Worm (Caenorhabditis elegans): ENCODE results near the gene skpo-2.

DNA sequence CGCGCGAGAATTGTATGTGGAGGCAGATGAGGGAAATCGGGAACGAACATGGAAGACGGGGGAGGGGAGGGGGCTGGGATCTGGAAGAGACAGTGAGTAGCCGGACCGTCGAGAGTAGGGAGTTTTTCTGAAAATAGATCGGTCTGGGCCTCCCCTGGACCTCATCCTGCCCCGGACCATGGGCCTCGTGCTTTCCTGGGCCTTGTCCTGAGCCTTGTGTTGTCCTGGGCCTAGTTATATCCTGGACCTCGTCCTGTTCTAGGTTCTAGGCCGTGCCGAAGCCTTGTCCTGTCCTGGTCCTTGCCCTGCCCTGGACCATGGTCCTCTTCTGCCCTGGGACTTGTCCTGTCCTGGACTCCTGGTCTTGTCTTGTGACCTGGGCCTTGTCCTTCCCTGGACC is 1.1 kb upstream of the skpo-2 start:
- TF ChIP-seq ama-1 (optimal IDR thresholded peaks at IDR 0.05) (no peak), ceh-13 (GFP tag; optimal IDR thresholded peaks at IDR 0.05) (no peak), flt-1 (GFP tag; IDR thresholded peaks at IDR 0.05) (no peak), B0310.2 (tag; optimal IDR thresholded peaks at IDR 0.05) (no peak), sea-1 (GFP tag; conservative IDR thresholded peaks at IDR 0.05) (no peak), tra-4 (tag; optimal IDR thresholded peaks at IDR 0.05) (no peak)
